Fruit fly (Drosophila melanogaster) whole organism, embryonic: ENCODE measurements around the gene Neurl4.

Experiments used
- BtbVII ChIP-seq: fragments of 200-800 bp; sonication (Bioruptor generic); optimal IDR thresholded peaks from 3 replicates; lab custom pipeline; 2017; ENCODE audit warnings: missing biosample characterization, mild to moderate bottlenecking, missing genetic modification characterization
- CG10431 ChIP-seq: fragments of 200-800 bp; sonication (Bioruptor generic); optimal IDR thresholded peaks from 3 replicates; lab custom pipeline; 2018; ENCODE audit warnings: missing biosample characterization, mild to moderate bottlenecking, missing genetic modification characterization
- CG11723 ChIP-seq: fragments of 200-800 bp; sonication (Bioruptor generic); optimal IDR thresholded peaks from 2 replicates; lab custom pipeline; 2017; ENCODE audit warnings: missing biosample characterization, mild to moderate bottlenecking, missing genetic modification characterization
- CG12659 ChIP-seq: fragments of 200-800 bp; sonication (Bioruptor generic); optimal IDR thresholded peaks from 3 replicates; lab custom pipeline; 2017; ENCODE audit warnings: mild to moderate bottlenecking, missing biosample characterization, missing genetic modification reagents, missing genetic modification characterization
- CG13123 ChIP-seq: fragments of 200-800 bp; sonication (Bioruptor generic); optimal IDR thresholded peaks from 2 replicates; lab custom pipeline; 2016; ENCODE audit warnings: missing biosample characterization, missing genetic modification characterization
- CG13296 ChIP-seq: fragments of 200-800 bp; sonication (Bioruptor generic); optimal IDR thresholded peaks from 3 replicates; lab custom pipeline; 2018; ENCODE audit warnings: missing biosample characterization, mild to moderate bottlenecking, missing genetic modification characterization
- CG13894 ChIP-seq: fragments of 200-800 bp; sonication (Bioruptor generic); optimal IDR thresholded peaks from 3 replicates; lab custom pipeline; 2018; ENCODE audit warnings: missing biosample characterization, mild to moderate bottlenecking, missing genetic modification characterization, moderate library complexity
- CG14965 ChIP-seq: fragments of 200-800 bp; sonication (Bioruptor generic); optimal IDR thresholded peaks from 2 replicates; lab custom pipeline; 2016; ENCODE audit warnings: missing biosample characterization, missing genetic modification characterization, borderline replicate concordance
- CG15011 ChIP-seq: fragments of 200-800 bp; sonication (Bioruptor generic); optimal IDR thresholded peaks from 3 replicates; lab custom pipeline; 2018; ENCODE audit warnings: missing biosample characterization, mild to moderate bottlenecking, missing genetic modification characterization
- CG15601 ChIP-seq: fragments of 200-800 bp; sonication (Bioruptor generic); optimal IDR thresholded peaks from 3 replicates; lab custom pipeline; 2019; ENCODE audit warnings: missing biosample characterization, mild to moderate bottlenecking, missing genetic modification characterization, moderate library complexity
- CG15696 ChIP-seq: fragments of 200-800 bp; sonication (Bioruptor generic); optimal IDR thresholded peaks from 2 replicates; lab custom pipeline; 2019; ENCODE audit warnings: missing biosample characterization, mild to moderate bottlenecking, missing genetic modification characterization, moderate library complexity
- CG1647 ChIP-seq: fragments of 200-800 bp; sonication (Bioruptor generic); optimal IDR thresholded peaks from 3 replicates; lab custom pipeline; 2016; ENCODE audit warnings: missing biosample characterization, missing genetic modification characterization
- CG16813 ChIP-seq: fragments of 200-800 bp; sonication (Bioruptor generic); IDR thresholded peaks from 3 replicates; pipeline ENCODE4 v1.3.6; 2022; ENCODE audit warnings: missing biosample characterization, missing genetic modification characterization; ENCODE audit not compliant: partially characterized antibody
- CG17359 ChIP-seq: fragments of 200-800 bp; sonication (Bioruptor generic); optimal IDR thresholded peaks from 3 replicates; lab custom pipeline; 2018; ENCODE audit warnings: missing biosample characterization, mild to moderate bottlenecking, missing genetic modification characterization, moderate library complexity
- CG17612 ChIP-seq: fragments of 200-800 bp; sonication (Bioruptor generic); IDR thresholded peaks from 2 replicates; pipeline ENCODE4 v1.3.6; 2022; ENCODE audit warnings: missing biosample characterization, missing genetic modification characterization
- CG2129 ChIP-seq: fragments of 200-800 bp; sonication (Bioruptor generic); IDR thresholded peaks from 2 replicates; pipeline ENCODE4 v1.3.6; 2022; ENCODE audit warnings: missing biosample characterization, missing genetic modification characterization; ENCODE audit not compliant: partially characterized antibody
- CG2889 ChIP-seq: fragments of 200-800 bp; sonication (Bioruptor generic); IDR thresholded peaks from 3 replicates; pipeline ENCODE4 v1.3.6; 2022; ENCODE audit warnings: missing biosample characterization, missing genetic modification characterization
- CG30020 ChIP-seq: fragments of 200-800 bp; optimal IDR thresholded peaks from 2 replicates; lab custom pipeline; 2019; ENCODE audit warnings: missing biosample characterization, mild to moderate bottlenecking, missing genetic modification characterization, moderate library complexity
- CG32767 ChIP-seq: fragments of 200-800 bp; sonication (Bioruptor generic); IDR thresholded peaks from 2 replicates; pipeline ENCODE4 v1.3.6; 2022; ENCODE audit warnings: missing biosample characterization, missing genetic modification characterization
- CG7556 ChIP-seq: fragments of 200-800 bp; sonication (Bioruptor generic); optimal IDR thresholded peaks from 2 replicates; lab custom pipeline; 2017; ENCODE audit warnings: missing biosample characterization, mild to moderate bottlenecking, missing genetic modification characterization
- CG7745 ChIP-seq: fragments of 200-800 bp; sonication (Bioruptor generic); optimal IDR thresholded peaks from 2 replicates; lab custom pipeline; 2018; ENCODE audit warnings: missing biosample characterization, mild to moderate bottlenecking, missing genetic modification characterization, moderate library complexity
- CG7928 ChIP-seq: fragments of 200-800 bp; sonication (Bioruptor generic); optimal IDR thresholded peaks from 2 replicates; lab custom pipeline; 2017; ENCODE audit warnings: missing biosample characterization, mild to moderate bottlenecking, missing genetic modification characterization
- CG7963 ChIP-seq: fragments of 200-800 bp; sonication (Bioruptor generic); IDR thresholded peaks from 3 replicates; pipeline ENCODE4 v1.3.6; 2022; ENCODE audit warnings: missing biosample characterization, missing genetic modification characterization; ENCODE audit not compliant: partially characterized antibody
- Camta ChIP-seq: fragments of 200-800 bp; sonication (Bioruptor generic); optimal IDR thresholded peaks from 2 replicates; lab custom pipeline; 2016; ENCODE audit warnings: missing biosample characterization, missing genetic modification characterization
- Fer1 ChIP-seq: fragments of 200-800 bp; sonication (Bioruptor generic); optimal IDR thresholded peaks from 2 replicates; lab custom pipeline; 2017; ENCODE audit warnings: missing biosample characterization, mild to moderate bottlenecking, missing genetic modification characterization
- NC2β ChIP-seq: fragments of 200-800 bp; sonication (Bioruptor generic); optimal IDR thresholded peaks from 2 replicates; lab custom pipeline; 2016; ENCODE audit warnings: missing biosample characterization, missing genetic modification characterization
- Rx ChIP-seq: fragments of 200-800 bp; sonication (Bioruptor generic); IDR thresholded peaks from 2 replicates; pipeline ENCODE4 v1.3.6; 2022; ENCODE audit warnings: missing biosample characterization, missing genetic modification characterization
- Sox102F ChIP-seq: fragments of 200-800 bp; sonication (Bioruptor generic); optimal IDR thresholded peaks from 2 replicates; lab custom pipeline; 2018; ENCODE audit warnings: missing biosample characterization, mild to moderate bottlenecking, missing genetic modification characterization, moderate library complexity
- bcd ChIP-seq: fragments of 200-800 bp; sonication (Bioruptor generic); optimal IDR thresholded peaks from 2 replicates; lab custom pipeline; 2017; ENCODE audit warnings: missing biosample characterization, mild to moderate bottlenecking, missing genetic modification characterization
- br ChIP-seq: fragments of >200 bp; optimal IDR thresholded peaks from 2 replicates; lab custom pipeline; 2017
- cg ChIP-seq: fragments of 200-800 bp; sonication (Bioruptor generic); optimal IDR thresholded peaks from 3 replicates; lab custom pipeline; 2019; ENCODE audit warnings: missing biosample characterization, mild to moderate bottlenecking, missing genetic modification characterization, moderate library complexity
- ci ChIP-seq: fragments of 200-800 bp; sonication (Bioruptor generic); IDR thresholded peaks from 3 replicates; pipeline ENCODE4 v1.3.6; 2022; ENCODE audit warnings: missing biosample characterization, missing genetic modification characterization
- danr ChIP-seq: fragments of 200-800 bp; sonication (Bioruptor generic); IDR thresholded peaks from 2 replicates; pipeline ENCODE4 v1.3.6; 2022; ENCODE audit warnings: missing biosample characterization, missing genetic modification characterization
- eve ChIP-seq, 2 experiments: fragments of >200 bp; optimal IDR thresholded peaks; 2 replicates each; lab custom pipeline; 2017; ENCODE audit warnings: missing biosample characterization in 2 of 2, missing genetic modification characterization in 2 of 2
- exex ChIP-seq: fragments of 200-800 bp; sonication (Bioruptor generic); optimal IDR thresholded peaks from 4 replicates; lab custom pipeline; 2018; ENCODE audit warnings: missing biosample characterization, mild to moderate bottlenecking, missing genetic modification characterization, moderate library complexity
- fu2 ChIP-seq: fragments of 200-800 bp; sonication (Bioruptor generic); optimal IDR thresholded peaks from 2 replicates; lab custom pipeline; 2016; ENCODE audit warnings: missing biosample characterization, missing genetic modification characterization
- gcm2 ChIP-seq: fragments of 200-800 bp; sonication (Bioruptor generic); optimal IDR thresholded peaks from 2 replicates; lab custom pipeline; 2016; ENCODE audit warnings: missing biosample characterization, missing genetic modification characterization
- gsb-n ChIP-seq: fragments of 200-800 bp; sonication (Bioruptor generic); optimal IDR thresholded peaks from 3 replicates; lab custom pipeline; 2018; ENCODE audit warnings: missing biosample characterization, mild to moderate bottlenecking, missing genetic modification characterization
- ham ChIP-seq: fragments of 200-800 bp; sonication (Bioruptor generic); IDR thresholded peaks from 2 replicates; pipeline ENCODE4 v1.3.6; 2022; ENCODE audit warnings: missing biosample characterization, missing genetic modification characterization
- lbe ChIP-seq: fragments of 200-800 bp; sonication (Bioruptor generic); optimal IDR thresholded peaks from 2 replicates; lab custom pipeline; 2016; ENCODE audit warnings: missing biosample characterization, mild to moderate bottlenecking, missing genetic modification characterization
- maf-S ChIP-seq: fragments of 200-800 bp; sonication (Bioruptor generic); optimal IDR thresholded peaks from 2 replicates; lab custom pipeline; 2016; ENCODE audit warnings: missing biosample characterization, missing genetic modification characterization
- nmo ChIP-seq: fragments of 200-800 bp; sonication (Bioruptor generic); optimal IDR thresholded peaks from 2 replicates; lab custom pipeline; 2018; ENCODE audit warnings: missing biosample characterization, mild to moderate bottlenecking, missing genetic modification characterization, moderate library complexity
- nom ChIP-seq: fragments of 200-800 bp; sonication (Bioruptor generic); optimal IDR thresholded peaks from 2 replicates; lab custom pipeline; 2017; ENCODE audit warnings: missing biosample characterization, missing genetic modification characterization, mild to moderate bottlenecking, moderate library complexity, missing genetic modification reagents
- p53 ChIP-seq: fragments of 200-800 bp; sonication (Bioruptor generic); optimal IDR thresholded peaks from 2 replicates; lab custom pipeline; 2016; ENCODE audit warnings: missing biosample characterization, missing genetic modification characterization
- pho ChIP-seq: fragments of 200-800 bp; sonication (Bioruptor generic); optimal IDR thresholded peaks from 2 replicates; lab custom pipeline; 2016; ENCODE audit warnings: missing biosample characterization, missing genetic modification characterization
- seq ChIP-seq: fragments of 200-800 bp; sonication (Bioruptor generic); IDR thresholded peaks from 2 replicates; pipeline ENCODE4 v1.3.6; 2022; ENCODE audit warnings: missing biosample characterization, missing genetic modification characterization
- stwl ChIP-seq: fragments of 200-800 bp; sonication (Bioruptor generic); optimal IDR thresholded peaks from 3 replicates; lab custom pipeline; 2018; ENCODE audit warnings: missing biosample characterization, mild to moderate bottlenecking, missing genetic modification characterization, moderate library complexity
- tap ChIP-seq: fragments of 200-800 bp; optimal IDR thresholded peaks from 3 replicates; lab custom pipeline; 2019; ENCODE audit warnings: missing biosample characterization, mild to moderate bottlenecking, missing genetic modification characterization, moderate library complexity
- toy ChIP-seq: fragments of 200-800 bp; sonication (Bioruptor generic); IDR thresholded peaks from 2 replicates; pipeline ENCODE4 v1.3.6; 2022; ENCODE audit warnings: missing biosample characterization, missing genetic modification characterization
- trem ChIP-seq: fragments of 200-800 bp; optimal IDR thresholded peaks from 3 replicates; lab custom pipeline; 2019; ENCODE audit warnings: missing biosample characterization, mild to moderate bottlenecking, missing genetic modification characterization, moderate library complexity
- vnd ChIP-seq: fragments of 200-800 bp; sonication (Bioruptor generic); IDR thresholded peaks from 3 replicates; pipeline ENCODE4 v1.3.6; 2022; ENCODE audit warnings: missing biosample characterization, missing genetic modification characterization; ENCODE audit not compliant: partially characterized antibody
- zf30C ChIP-seq: fragments of 200-800 bp; sonication (Bioruptor generic); optimal IDR thresholded peaks from 3 replicates; lab custom pipeline; 2018; ENCODE audit warnings: missing biosample characterization, mild to moderate bottlenecking, missing genetic modification characterization

Gene Neurl4

dm6 chr3L:13996992-13997391 lies 52.7 kb downstream of the Neurl4 start, which contains the start of gene CG17361 (continued):
- TF ChIP-seq CG7928 (GFP tag; lab: Kevin White, UChicago): peak; percentile 81
- no peak for TF ChIP-seq CG12659 (GFP tag; lab: Kevin White, UChicago)
- TF ChIP-seq Fer1 (GFP tag; lab: Kevin White, UChicago): no peak
- TF ChIP-seq CG13894 (tag; lab: Kevin White, UChicago): no peak
- no peak for TF ChIP-seq CG32767 (GFP tag; lab: Robert Waterston, UW)
- TF ChIP-seq seq (GFP tag; lab: Robert Waterston, UW): no peak
- no peak for TF ChIP-seq zf30C (GFP tag; lab: Kevin White, UChicago)
- TF ChIP-seq CG17612 (GFP tag; lab: Robert Waterston, UW): no peak
- TF ChIP-seq CG15011 (GFP tag; lab: Kevin White, UChicago): no peak
- TF ChIP-seq br (lab: Kevin White, UChicago): no peak
- no peak for TF ChIP-seq gsb-n (tag; lab: Kevin White, UChicago)
- no peak for TF ChIP-seq BtbVII (GFP tag; lab: Kevin White, UChicago)
- TF ChIP-seq CG2889 (GFP tag; lab: Robert Waterston, UW): no peak
- TF ChIP-seq bcd (GFP tag; lab: Kevin White, UChicago): no peak
- no peak for TF ChIP-seq CG30020 (tag; lab: Kevin White, UChicago)
- no peak for TF ChIP-seq ci (GFP tag; lab: Robert Waterston, UW)
- TF ChIP-seq trem (tag; lab: Kevin White, UChicago): peak; percentile 22
- no peak for TF ChIP-seq CG7963 (GFP tag; lab: Robert Waterston, UW)
- TF ChIP-seq danr (GFP tag; lab: Robert Waterston, UW): no peak
- no peak for TF ChIP-seq CG7556
- no peak for TF ChIP-seq Sox102F (GFP tag; lab: Kevin White, UChicago)
- no peak for TF ChIP-seq Camta (GFP tag; lab: Kevin White, UChicago)
- TF ChIP-seq ham (GFP tag; lab: Robert Waterston, UW): no peak
- TF ChIP-seq stwl (tag; lab: Kevin White, UChicago): peak; percentile 43
- no peak for TF ChIP-seq CG13296 (GFP tag; lab: Kevin White, UChicago)
- no peak for TF ChIP-seq pho (GFP tag; lab: Kevin White, UChicago)
- no peak for TF ChIP-seq Rx
- no peak for TF ChIP-seq CG14965 (GFP tag; lab: Kevin White, UChicago)
- no peak for TF ChIP-seq NC2β (GFP tag; lab: Kevin White, UChicago)
- TF ChIP-seq CG10431 (GFP tag; lab: Kevin White, UChicago): no peak
- TF ChIP-seq tap (tag; lab: Kevin White, UChicago): no peak
- no peak for TF ChIP-seq CG7745 (tag; lab: Kevin White, UChicago)
- no peak for TF ChIP-seq exex (tag; lab: Kevin White, UChicago)
- no peak for TF ChIP-seq CG1647 (GFP tag; lab: Kevin White, UChicago)
- TF ChIP-seq CG15696 (tag; lab: Kevin White, UChicago): no peak
- TF ChIP-seq lbe (GFP tag; lab: Kevin White, UChicago): no peak
- no peak for TF ChIP-seq vnd (GFP tag; lab: Robert Waterston, UW)
- TF ChIP-seq cg: no peak
- no peak for TF ChIP-seq CG17359
- no peak for TF ChIP-seq gcm2 (GFP tag; lab: Kevin White, UChicago)
- no peak for TF ChIP-seq CG15601
- no peak for TF ChIP-seq CG11723
- TF ChIP-seq nom (GFP tag; lab: Kevin White, UChicago): no peak
- TF ChIP-seq CG13123 (GFP tag; lab: Kevin White, UChicago): no peak
- TF ChIP-seq p53 (GFP tag; lab: Kevin White, UChicago): no peak
- TF ChIP-seq maf-S (GFP tag; lab: Kevin White, UChicago): no peak
- no peak for TF ChIP-seq fu2
- no peak for TF ChIP-seq CG2129
- peak; percentile 7 for TF ChIP-seq nmo (GFP tag; lab: Kevin White, UChicago)
- no peak for TF ChIP-seq toy (GFP tag; lab: Robert Waterston, UW)
- TF ChIP-seq eve (GFP tag; optimal IDR thresholded peaks at IDR 0.05; lab: Kevin White, UChicago): no peak
- no peak for TF ChIP-seq CG16813 (GFP tag; lab: Robert Waterston, UW)
